Worm (Caenorhabditis elegans) whole organism, L1 larva: Measurements from ENCODE around the gene nrsn-1.

Experiments
- Y116A8C.19 ChIP-seq: sonication (generic microtip); optimal IDR thresholded peaks from 2 replicates; lab custom pipeline; 2016; ENCODE audit warnings: missing compliant biosample characterization, missing genetic modification characterization, borderline replicate concordance
- alr-1 ChIP-seq: fragments of 200-800 bp; sonication (Bioruptor generic); optimal IDR thresholded peaks from 2 replicates; lab custom pipeline; 2018; ENCODE audit warnings: borderline replicate concordance, mild to moderate bottlenecking, missing genetic modification characterization, missing compliant biosample characterization
- aly-2 ChIP-seq: fragments of 150-350 bp; optimal IDR thresholded peaks from 2 replicates; lab custom pipeline; 2014; ENCODE audit warnings: missing biosample characterization, missing genetic modification characterization
- ama-1 ChIP-seq: fragments of 150-350 bp; optimal IDR thresholded peaks from 2 replicates; lab custom pipeline; 2014
- blmp-1 ChIP-seq: fragments of 150-350 bp; optimal IDR thresholded peaks from 2 replicates; lab custom pipeline; 2014; ENCODE audit warnings: missing biosample characterization, missing genetic modification characterization
- ceh-63 ChIP-seq: fragments of 200-800 bp; sonication (Bioruptor generic); optimal IDR thresholded peaks from 2 replicates; lab custom pipeline; 2018; ENCODE audit warnings: mild to moderate bottlenecking, missing genetic modification characterization, missing compliant biosample characterization
- ceh-8 ChIP-seq: fragments of 200-800 bp; sonication (Bioruptor generic); optimal IDR thresholded peaks from 2 replicates; lab custom pipeline; 2018; ENCODE audit warnings: mild to moderate bottlenecking, missing genetic modification characterization, moderate library complexity, missing compliant biosample characterization
- ceh-82 ChIP-seq, 3 experiments: fragments of 150-350 bp in 1 of 3; sonication (generic microtip) in 2 of 3; optimal IDR thresholded peaks; 2 replicates each; lab custom pipeline; 2014 to 2017; ENCODE audit warnings: missing biosample characterization in 3 of 3, missing genetic modification characterization in 3 of 3
- ceh-88 ChIP-seq: fragments of 200-800 bp; sonication (Bioruptor generic); IDR thresholded peaks from 2 replicates; pipeline ENCODE4 v1.3.6; 2022; ENCODE audit warnings: missing genetic modification characterization, missing compliant biosample characterization
- ceh-90 ChIP-seq: sonication (generic microtip); optimal IDR thresholded peaks from 2 replicates; lab custom pipeline; 2016; ENCODE audit warnings: missing genetic modification characterization, missing compliant biosample characterization
- dsc-1 ChIP-seq: sonication (generic microtip); optimal IDR thresholded peaks from 2 replicates; lab custom pipeline; 2016; ENCODE audit warnings: mild to moderate bottlenecking, missing genetic modification characterization, missing compliant biosample characterization
- efl-1 ChIP-seq, 4 experiments: fragments of 150-350 bp; optimal IDR thresholded peaks in 3 of 4; peaks in 1 of 4; 1 replicate in 1 of 4; 2 replicates in 3 of 4; lab custom pipeline; 2014; ENCODE audit warnings: missing biosample characterization in 2 of 4, missing genetic modification characterization in 2 of 4, missing genetic modification reagents in 2 of 4
- efl-3 ChIP-seq: fragments of 200-800 bp; sonication (Bioruptor generic); optimal IDR thresholded peaks from 2 replicates; lab custom pipeline; 2018; ENCODE audit warnings: mild to moderate bottlenecking, missing genetic modification characterization, missing compliant biosample characterization
- egl-13 ChIP-seq: sonication (generic microtip); optimal IDR thresholded peaks from 2 replicates; lab custom pipeline; 2016; ENCODE audit warnings: missing genotype, missing genetic modification reagents, missing genetic modification characterization, missing compliant biosample characterization
- elt-2 ChIP-seq: sonication (generic microtip); optimal IDR thresholded peaks from 2 replicates; lab custom pipeline; 2016; ENCODE audit warnings: missing genetic modification characterization, mild to moderate bottlenecking, inconsistent platforms, missing compliant biosample characterization, missing genetic modification reagents
- elt-3 ChIP-seq, 6 experiments: fragments of 150-350 bp in 1 of 6; sonication (generic microtip); optimal IDR thresholded peaks; 2 replicates each; lab custom pipeline; 2017 to 2018; ENCODE audit warnings: missing biosample characterization in 6 of 6, missing genetic modification characterization in 6 of 6, inconsistent platforms in 1 of 6
- ets-5 ChIP-seq: fragments of 200-800 bp; sonication (Bioruptor generic); IDR thresholded peaks from 2 replicates; pipeline ENCODE4 v1.3.6; 2022; ENCODE audit warnings: missing genetic modification characterization, missing compliant biosample characterization
- fkh-10 ChIP-seq: sonication (generic microtip); optimal IDR thresholded peaks from 2 replicates; lab custom pipeline; 2017; ENCODE audit warnings: missing biosample characterization, missing genetic modification reagents, missing genetic modification characterization
- fkh-4 ChIP-seq: sonication (generic microtip); optimal IDR thresholded peaks from 2 replicates; lab custom pipeline; 2016; ENCODE audit warnings: missing compliant biosample characterization, missing genetic modification characterization, borderline replicate concordance
- fkh-8 ChIP-seq: sonication (generic microtip); optimal IDR thresholded peaks from 2 replicates; lab custom pipeline; 2016; ENCODE audit warnings: mild to moderate bottlenecking, missing genetic modification characterization, missing compliant biosample characterization
- fos-1 ChIP-seq: fragments of 150-350 bp; optimal IDR thresholded peaks from 2 replicates; lab custom pipeline; 2014; ENCODE audit warnings: missing biosample characterization, missing genetic modification characterization
- hlh-17 ChIP-seq: fragments of 200-800 bp; sonication (Bioruptor generic); optimal IDR thresholded peaks from 2 replicates; lab custom pipeline; 2018; ENCODE audit warnings: missing genetic modification characterization, mild to moderate bottlenecking, missing compliant biosample characterization, moderate library complexity, borderline replicate concordance
- hpl-2 ChIP-seq: fragments of 150-350 bp; optimal IDR thresholded peaks from 2 replicates; lab custom pipeline; 2014; ENCODE audit warnings: missing biosample characterization, missing genetic modification reagents, missing genetic modification characterization
- irx-1 ChIP-seq: sonication (generic microtip); optimal IDR thresholded peaks from 2 replicates; lab custom pipeline; 2016; ENCODE audit warnings: missing genetic modification characterization, missing compliant biosample characterization
- isw-1 ChIP-seq: fragments of 200-800 bp; sonication (Bioruptor generic); IDR thresholded peaks from 2 replicates; pipeline ENCODE4 v1.3.6; 2022; ENCODE audit warnings: missing genetic modification characterization, missing compliant biosample characterization
- jun-1 ChIP-seq: fragments of 150-350 bp; optimal IDR thresholded peaks from 2 replicates; lab custom pipeline; 2014; ENCODE audit warnings: missing biosample characterization, missing genetic modification reagents, missing genetic modification characterization
- lin-13 ChIP-seq: fragments of 150-350 bp; optimal IDR thresholded peaks from 2 replicates; lab custom pipeline; 2014; ENCODE audit warnings: missing biosample characterization, missing genetic modification reagents, missing genetic modification characterization
- lin-14 ChIP-seq: fragments of 200-800 bp; sonication (Bioruptor generic); optimal IDR thresholded peaks from 2 replicates; lab custom pipeline; 2018; ENCODE audit warnings: mild to moderate bottlenecking, missing genetic modification characterization, moderate library complexity, missing compliant biosample characterization
- lin-15B ChIP-seq: fragments of 150-350 bp; sonication (generic microtip); optimal IDR thresholded peaks from 3 replicates; lab custom pipeline; 2014; ENCODE audit warnings: missing biosample characterization, missing genetic modification characterization
- lin-35 ChIP-seq, 2 experiments: fragments of 150-350 bp; optimal IDR thresholded peaks; 2 replicates each; lab custom pipeline; 2014; ENCODE audit warnings: missing biosample characterization in 2 of 2, missing genetic modification characterization in 2 of 2, missing genetic modification reagents in 2 of 2
- lir-3 ChIP-seq: sonication (generic microtip); optimal IDR thresholded peaks from 2 replicates; lab custom pipeline; 2016; ENCODE audit warnings: mild to moderate bottlenecking, missing genetic modification characterization, moderate library complexity, missing compliant biosample characterization; ENCODE audit not compliant: poor library complexity
- lsy-2 ChIP-seq, 2 experiments: fragments of 150-350 bp; optimal IDR thresholded peaks; 2 replicates each; lab custom pipeline; 2014; ENCODE audit warnings: missing biosample characterization in 2 of 2, missing genetic modification characterization in 2 of 2
- mab-9 ChIP-seq: fragments of 200-800 bp; sonication (Bioruptor generic); IDR thresholded peaks from 2 replicates; pipeline ENCODE4 v1.3.6; 2022; ENCODE audit warnings: missing genetic modification reagents, missing genetic modification characterization, missing compliant biosample characterization
- mdl-1 ChIP-seq, 2 experiments: fragments of 150-350 bp; optimal IDR thresholded peaks; 2 replicates each; lab custom pipeline; 2014 to 2017; ENCODE audit warnings: missing biosample characterization in 2 of 2, missing genetic modification characterization in 2 of 2, inconsistent platforms in 1 of 2
- nhr-20 ChIP-seq: sonication (generic microtip); optimal IDR thresholded peaks from 2 replicates; lab custom pipeline; 2016; ENCODE audit warnings: mild to moderate bottlenecking, missing genetic modification characterization, missing compliant biosample characterization
- nhr-47 ChIP-seq: sonication (generic microtip); optimal IDR thresholded peaks from 2 replicates; lab custom pipeline; 2016; ENCODE audit warnings: mild to moderate bottlenecking, missing genetic modification characterization, moderate library complexity, missing compliant biosample characterization
- nhr-71 ChIP-seq: sonication (generic microtip); optimal IDR thresholded peaks from 2 replicates; lab custom pipeline; 2016; ENCODE audit warnings: mild to moderate bottlenecking, missing genetic modification characterization, moderate library complexity, missing compliant biosample characterization
- nhr-76 ChIP-seq: sonication (generic microtip); optimal IDR thresholded peaks from 2 replicates; lab custom pipeline; 2017; ENCODE audit warnings: missing biosample characterization, missing genetic modification characterization
- nhr-90 ChIP-seq: sonication (generic microtip); optimal IDR thresholded peaks from 2 replicates; lab custom pipeline; 2016; ENCODE audit warnings: mild to moderate bottlenecking, missing genetic modification characterization, missing compliant biosample characterization; ENCODE audit not compliant: poor library complexity
- skn-1 ChIP-seq: fragments of 150-350 bp; optimal IDR thresholded peaks from 2 replicates; lab custom pipeline; 2014; ENCODE audit warnings: missing biosample characterization, missing genetic modification characterization
- sup-37 ChIP-seq: fragments of 200-800 bp; sonication (Bioruptor generic); optimal IDR thresholded peaks from 2 replicates; lab custom pipeline; 2018; ENCODE audit warnings: mild to moderate bottlenecking, missing genetic modification characterization, missing compliant biosample characterization
- swsn-7 ChIP-seq: sonication (generic microtip); optimal IDR thresholded peaks from 2 replicates; lab custom pipeline; 2016; ENCODE audit warnings: missing genetic modification characterization, missing compliant biosample characterization
- tbx-2 ChIP-seq: sonication (generic microtip); optimal IDR thresholded peaks from 2 replicates; lab custom pipeline; 2016; ENCODE audit warnings: missing genetic modification characterization, missing compliant biosample characterization
- tlp-1 ChIP-seq: fragments of 150-350 bp; optimal IDR thresholded peaks from 2 replicates; lab custom pipeline; 2014; ENCODE audit warnings: missing biosample characterization, missing genetic modification characterization
- unc-30 ChIP-seq: sonication (generic microtip); optimal IDR thresholded peaks from 2 replicates; lab custom pipeline; 2017; ENCODE audit warnings: missing biosample characterization, missing genetic modification characterization
- unc-62 ChIP-seq: fragments of 150-350 bp; optimal IDR thresholded peaks from 2 replicates; lab custom pipeline; 2014; ENCODE audit warnings: missing biosample characterization, missing genetic modification reagents, missing genetic modification characterization
- unc-98 ChIP-seq: fragments of 200-800 bp; sonication (Bioruptor generic); IDR thresholded peaks from 2 replicates; pipeline ENCODE4 v1.3.6; 2022; ENCODE audit warnings: missing genetic modification characterization, missing compliant biosample characterization
- zag-1 ChIP-seq: fragments of 150-350 bp; optimal IDR thresholded peaks from 2 replicates; lab custom pipeline; 2014; ENCODE audit warnings: missing biosample characterization, missing genetic modification characterization
- ztf-11 ChIP-seq, 2 experiments: sonication (generic microtip); optimal IDR thresholded peaks; 2 replicates each; lab custom pipeline; 2016 to 2017; ENCODE audit warnings: missing genetic modification characterization in 2 of 2, missing biosample characterization in 1 of 2, missing compliant biosample characterization in 1 of 2

nrsn-1 gene

ce11 chrV:3750328-3750727 lies 34.6 kb upstream of the nrsn-1 start:
- TF ChIP-seq ceh-82 (tag; optimal IDR thresholded peaks at IDR 0.05; lab: Kevin White, UChicago) (no peak), efl-1 (optimal IDR thresholded peaks at IDR 0.05; lab: Kevin White, UChicago) (no peak), efl-1 (GFP tag; optimal IDR thresholded peaks at IDR 0.05 in 1 of 2; lab: Kevin White, UChicago) (peak in 1 of 2 experiments; percentile 67)
- TF ChIP-seq, all 84 proteins: peak for 1

- TF ChIP-seq fkh-8 (tag; lab: Kevin White, UChicago) = peak; percentile 36
- TF ChIP-seq efl-3 (GFP tag; lab: Kevin White, UChicago) = no peak
- TF ChIP-seq ceh-88 (GFP tag; lab: Robert Waterston, UW) = no peak
- TF ChIP-seq hlh-17 (GFP tag; lab: Kevin White, UChicago) = no peak
- TF ChIP-seq hpl-2 (GFP tag; lab: Kevin White, UChicago) = no peak
- no peak for TF ChIP-seq alr-1 (tag; lab: Kevin White, UChicago)
- no peak for TF ChIP-seq nhr-76
- TF ChIP-seq irx-1 (tag; lab: Kevin White, UChicago) = peak; percentile 46
- TF ChIP-seq aly-2 (tag; lab: Kevin White, UChicago) = no peak
- TF ChIP-seq nhr-90 (tag; lab: Kevin White, UChicago) = peak; percentile 40
- TF ChIP-seq lin-13 (GFP tag; lab: Kevin White, UChicago) = peak; percentile 10
- peak in 1 of 6 experiments; percentile 57 for TF ChIP-seq elt-3 (tag; optimal IDR thresholded peaks at IDR 0.05; lab: Kevin White, UChicago)
- peak; percentile 40 for TF ChIP-seq swsn-7
- TF ChIP-seq sup-37 (GFP tag; lab: Kevin White, UChicago) = no peak
- TF ChIP-seq ceh-63 (GFP tag; lab: Kevin White, UChicago) = no peak
- TF ChIP-seq unc-98 (GFP tag; lab: Robert Waterston, UW) = no peak
- TF ChIP-seq tbx-2 (tag; lab: Kevin White, UChicago) = peak; percentile 36
- no peak for TF ChIP-seq nhr-47 (tag; lab: Kevin White, UChicago)
- no peak for TF ChIP-seq nhr-71 (tag; lab: Kevin White, UChicago)
- peak; percentile 25 for TF ChIP-seq jun-1
- no peak for TF ChIP-seq unc-30 (tag; lab: Kevin White, UChicago)
- TF ChIP-seq ceh-82 (tag; optimal IDR thresholded peaks at IDR 0.05; lab: Kevin White, UChicago) = peak in 1 of 3 experiments; percentile 33
- TF ChIP-seq fkh-4 (tag; lab: Kevin White, UChicago) = no peak
- peak; percentile 94 to 98 for TF ChIP-seq lin-35 (GFP tag; optimal IDR thresholded peaks at IDR 0.05; lab: Kevin White, UChicago)
- TF ChIP-seq ets-5 (GFP tag; lab: Robert Waterston, UW) = no peak
- TF ChIP-seq ama-1 (lab: Kevin White, UChicago) = no peak
- peak; percentile 27 for TF ChIP-seq isw-1 (GFP tag; lab: Robert Waterston, UW)
- TF ChIP-seq dsc-1 (tag; lab: Kevin White, UChicago) = no peak
- TF ChIP-seq ceh-90 (tag; lab: Kevin White, UChicago) = no peak
- no peak for TF ChIP-seq lin-14
- TF ChIP-seq Y116A8C.19 (tag; lab: Kevin White, UChicago) = no peak
- no peak for TF ChIP-seq zag-1 (tag; lab: Kevin White, UChicago)
- TF ChIP-seq lir-3 (tag; lab: Kevin White, UChicago) = no peak
- TF ChIP-seq fos-1 (tag; lab: Kevin White, UChicago) = no peak
- TF ChIP-seq nhr-20 (tag; lab: Kevin White, UChicago) = peak; percentile 63
- TF ChIP-seq egl-13 (tag; lab: Kevin White, UChicago) = no peak
- peak; percentile 52 to 93 for TF ChIP-seq efl-1 (optimal IDR thresholded peaks at IDR 0.05; lab: Kevin White, UChicago)
- TF ChIP-seq efl-1 (GFP tag; optimal IDR thresholded peaks at IDR 0.05 in 1 of 2; lab: Kevin White, UChicago) = peak; percentile 93 to 99
- peak; percentile 37 for TF ChIP-seq ceh-8 (GFP tag; lab: Kevin White, UChicago)
- TF ChIP-seq lin-15B = no peak
- no peak for TF ChIP-seq fkh-10 (GFP tag; lab: Kevin White, UChicago)
- no peak for TF ChIP-seq elt-2 (tag; lab: Kevin White, UChicago)
- TF ChIP-seq blmp-1 (tag; lab: Kevin White, UChicago) = peak; percentile 55
- TF ChIP-seq unc-62 = no peak
- no peak for TF ChIP-seq tlp-1 (tag; lab: Kevin White, UChicago)
- no peak for TF ChIP-seq mab-9 (GFP tag; lab: Robert Waterston, UW)
- no peak for TF ChIP-seq mdl-1 (tag; optimal IDR thresholded peaks at IDR 0.05; lab: Kevin White, UChicago)
- TF ChIP-seq lsy-2 (tag; optimal IDR thresholded peaks at IDR 0.05; lab: Kevin White, UChicago) = peak; percentile 47 to 82
- peak; percentile 46 for TF ChIP-seq skn-1 (tag; lab: Kevin White, UChicago)
- no peak for TF ChIP-seq ztf-11 (tag; optimal IDR thresholded peaks at IDR 0.05; lab: Kevin White, UChicago)
Observed at ce11 chrV:3743172-3743626, 27.4 kb upstream of the nrsn-1 start, which contains the start of gene mtm-9. Gene mtm-9 (plus strand): TSS chrV:3743576.
